Worm (Caenorhabditis elegans) whole organism, L1 larva: ENCODE data around the gene mob-1.

Experiments
- C04F5.9 ChIP-seq: sonication (generic microtip); optimal IDR thresholded peaks from 2 replicates; lab custom pipeline; 2016; ENCODE audit warnings: missing genetic modification characterization, missing compliant biosample characterization
- C16A3.4 ChIP-seq: fragments of 150-350 bp; optimal IDR thresholded peaks from 2 replicates; lab custom pipeline; 2014; ENCODE audit warnings: missing biosample characterization, missing genetic modification characterization
- C34B4.2 ChIP-seq: sonication (generic microtip); optimal IDR thresholded peaks from 2 replicates; lab custom pipeline; 2017; ENCODE audit warnings: mild to moderate bottlenecking, missing genetic modification characterization, missing compliant biosample characterization
- F16B12.6 ChIP-seq: fragments of 150-350 bp; optimal IDR thresholded peaks from 2 replicates; lab custom pipeline; 2014; ENCODE audit warnings: missing biosample characterization, missing genetic modification characterization
- aha-1 ChIP-seq: fragments of 150-350 bp; optimal IDR thresholded peaks from 2 replicates; lab custom pipeline; 2014; ENCODE audit warnings: missing biosample characterization, missing genetic modification characterization
- alr-1 ChIP-seq: fragments of 200-800 bp; sonication (Bioruptor generic); optimal IDR thresholded peaks from 2 replicates; lab custom pipeline; 2018; ENCODE audit warnings: borderline replicate concordance, mild to moderate bottlenecking, missing genetic modification characterization, missing compliant biosample characterization
- aly-2 ChIP-seq: fragments of 150-350 bp; optimal IDR thresholded peaks from 2 replicates; lab custom pipeline; 2014; ENCODE audit warnings: missing biosample characterization, missing genetic modification characterization
- ama-1 ChIP-seq: fragments of 150-350 bp; optimal IDR thresholded peaks from 2 replicates; lab custom pipeline; 2014
- blmp-1 ChIP-seq: fragments of 150-350 bp; optimal IDR thresholded peaks from 2 replicates; lab custom pipeline; 2014; ENCODE audit warnings: missing biosample characterization, missing genetic modification characterization
- ceh-63 ChIP-seq: fragments of 200-800 bp; sonication (Bioruptor generic); optimal IDR thresholded peaks from 2 replicates; lab custom pipeline; 2018; ENCODE audit warnings: mild to moderate bottlenecking, missing genetic modification characterization, missing compliant biosample characterization
- ceh-82 ChIP-seq, 3 experiments: fragments of 150-350 bp in 1 of 3; sonication (generic microtip) in 2 of 3; optimal IDR thresholded peaks; 2 replicates each; lab custom pipeline; 2014 to 2017; ENCODE audit warnings: missing biosample characterization in 3 of 3, missing genetic modification characterization in 3 of 3
- ceh-88 ChIP-seq: fragments of 200-800 bp; sonication (Bioruptor generic); IDR thresholded peaks from 2 replicates; pipeline ENCODE4 v1.3.6; 2022; ENCODE audit warnings: missing genetic modification characterization, missing compliant biosample characterization
- dpl-1 ChIP-seq, 3 experiments: fragments of 150-350 bp in 2 of 3; sonication (generic microtip) in 1 of 3; optimal IDR thresholded peaks; 2 replicates each; lab custom pipeline; 2014 to 2017; ENCODE audit warnings: missing biosample characterization in 3 of 3, missing genetic modification characterization in 3 of 3, missing genetic modification reagents in 3 of 3
- dsc-1 ChIP-seq: sonication (generic microtip); optimal IDR thresholded peaks from 2 replicates; lab custom pipeline; 2016; ENCODE audit warnings: mild to moderate bottlenecking, missing genetic modification characterization, missing compliant biosample characterization
- efl-3 ChIP-seq: fragments of 200-800 bp; sonication (Bioruptor generic); optimal IDR thresholded peaks from 2 replicates; lab custom pipeline; 2018; ENCODE audit warnings: mild to moderate bottlenecking, missing genetic modification characterization, missing compliant biosample characterization
- egl-27 ChIP-seq, 2 experiments: fragments of 150-350 bp in 1 of 2; sonication (generic microtip); optimal IDR thresholded peaks; 3 replicates each; lab custom pipeline; 2017 to 2018; ENCODE audit warnings: missing biosample characterization in 2 of 2, missing genetic modification characterization in 2 of 2, missing genetic modification reagents in 2 of 2
- elt-2 ChIP-seq: sonication (generic microtip); optimal IDR thresholded peaks from 2 replicates; lab custom pipeline; 2016; ENCODE audit warnings: missing genetic modification characterization, mild to moderate bottlenecking, inconsistent platforms, missing compliant biosample characterization, missing genetic modification reagents
- elt-3 ChIP-seq, 6 experiments: fragments of 150-350 bp in 1 of 6; sonication (generic microtip); optimal IDR thresholded peaks; 2 replicates each; lab custom pipeline; 2017 to 2018; ENCODE audit warnings: missing biosample characterization in 6 of 6, missing genetic modification characterization in 6 of 6, inconsistent platforms in 1 of 6
- fkh-4 ChIP-seq: sonication (generic microtip); optimal IDR thresholded peaks from 2 replicates; lab custom pipeline; 2016; ENCODE audit warnings: missing compliant biosample characterization, missing genetic modification characterization, borderline replicate concordance
- fos-1 ChIP-seq: fragments of 150-350 bp; optimal IDR thresholded peaks from 2 replicates; lab custom pipeline; 2014; ENCODE audit warnings: missing biosample characterization, missing genetic modification characterization
- grh-1 ChIP-seq: fragments of 200-800 bp; sonication (Bioruptor generic); IDR thresholded peaks from 2 replicates; pipeline ENCODE4 v1.3.6; 2022; ENCODE audit warnings: missing genetic modification reagents, missing genetic modification characterization, missing compliant biosample characterization
- hlh-17 ChIP-seq: fragments of 200-800 bp; sonication (Bioruptor generic); optimal IDR thresholded peaks from 2 replicates; lab custom pipeline; 2018; ENCODE audit warnings: missing genetic modification characterization, mild to moderate bottlenecking, missing compliant biosample characterization, moderate library complexity, borderline replicate concordance
- hpl-2 ChIP-seq: fragments of 150-350 bp; optimal IDR thresholded peaks from 2 replicates; lab custom pipeline; 2014; ENCODE audit warnings: missing biosample characterization, missing genetic modification reagents, missing genetic modification characterization
- isw-1 ChIP-seq: fragments of 200-800 bp; sonication (Bioruptor generic); IDR thresholded peaks from 2 replicates; pipeline ENCODE4 v1.3.6; 2022; ENCODE audit warnings: missing genetic modification characterization, missing compliant biosample characterization
- jun-1 ChIP-seq: fragments of 150-350 bp; optimal IDR thresholded peaks from 2 replicates; lab custom pipeline; 2014; ENCODE audit warnings: missing biosample characterization, missing genetic modification reagents, missing genetic modification characterization
- lir-3 ChIP-seq: sonication (generic microtip); optimal IDR thresholded peaks from 2 replicates; lab custom pipeline; 2016; ENCODE audit warnings: mild to moderate bottlenecking, missing genetic modification characterization, moderate library complexity, missing compliant biosample characterization; ENCODE audit not compliant: poor library complexity
- lsy-2 ChIP-seq, 2 experiments: fragments of 150-350 bp; optimal IDR thresholded peaks; 2 replicates each; lab custom pipeline; 2014; ENCODE audit warnings: missing biosample characterization in 2 of 2, missing genetic modification characterization in 2 of 2
- mdl-1 ChIP-seq, 2 experiments: fragments of 150-350 bp; optimal IDR thresholded peaks; 2 replicates each; lab custom pipeline; 2014 to 2017; ENCODE audit warnings: missing biosample characterization in 2 of 2, missing genetic modification characterization in 2 of 2, inconsistent platforms in 1 of 2
- mef-2 ChIP-seq: fragments of 150-350 bp; optimal IDR thresholded peaks from 2 replicates; lab custom pipeline; 2014; ENCODE audit warnings: missing biosample characterization, missing genetic modification characterization
- mep-1 ChIP-seq: fragments of 150-350 bp; optimal IDR thresholded peaks from 2 replicates; lab custom pipeline; 2014; ENCODE audit warnings: missing biosample characterization, missing genetic modification characterization
- nhr-12 ChIP-seq: sonication (generic microtip); optimal IDR thresholded peaks from 2 replicates; lab custom pipeline; 2017; ENCODE audit warnings: missing biosample characterization, missing genetic modification characterization
- nhr-47 ChIP-seq: sonication (generic microtip); optimal IDR thresholded peaks from 2 replicates; lab custom pipeline; 2016; ENCODE audit warnings: mild to moderate bottlenecking, missing genetic modification characterization, moderate library complexity, missing compliant biosample characterization
- nhr-76 ChIP-seq: sonication (generic microtip); optimal IDR thresholded peaks from 2 replicates; lab custom pipeline; 2017; ENCODE audit warnings: missing biosample characterization, missing genetic modification characterization
- nhr-84 ChIP-seq: sonication (generic microtip); optimal IDR thresholded peaks from 2 replicates; lab custom pipeline; 2017; ENCODE audit warnings: missing biosample characterization, missing genetic modification characterization
- nhr-90 ChIP-seq: sonication (generic microtip); optimal IDR thresholded peaks from 2 replicates; lab custom pipeline; 2016; ENCODE audit warnings: mild to moderate bottlenecking, missing genetic modification characterization, missing compliant biosample characterization; ENCODE audit not compliant: poor library complexity
- pag-3 ChIP-seq: sonication (generic microtip); optimal IDR thresholded peaks from 2 replicates; lab custom pipeline; 2017; ENCODE audit warnings: missing genetic modification characterization, mild to moderate bottlenecking, missing compliant biosample characterization, antibody characterized with exemption, borderline replicate concordance; ENCODE audit not compliant: insufficient read depth
- pax-3 ChIP-seq: fragments of 200-800 bp; sonication (Bioruptor generic); optimal IDR thresholded peaks from 2 replicates; lab custom pipeline; 2018; ENCODE audit warnings: mild to moderate bottlenecking, missing genetic modification characterization, moderate library complexity, missing compliant biosample characterization
- pqm-1 ChIP-seq: sonication (generic microtip); optimal IDR thresholded peaks from 3 replicates; lab custom pipeline; 2017; ENCODE audit warnings: missing biosample characterization, missing genetic modification characterization
- rnt-1 ChIP-seq: sonication (generic microtip); optimal IDR thresholded peaks from 2 replicates; lab custom pipeline; 2016; ENCODE audit warnings: mild to moderate bottlenecking, missing genetic modification characterization, moderate library complexity, missing compliant biosample characterization
- skn-1 ChIP-seq: fragments of 150-350 bp; optimal IDR thresholded peaks from 2 replicates; lab custom pipeline; 2014; ENCODE audit warnings: missing biosample characterization, missing genetic modification characterization
- snu-23 ChIP-seq: sonication (generic microtip); optimal IDR thresholded peaks from 2 replicates; lab custom pipeline; 2016; ENCODE audit warnings: missing genetic modification characterization, missing compliant biosample characterization
- sox-4 ChIP-seq: sonication (generic microtip); optimal IDR thresholded peaks from 2 replicates; lab custom pipeline; 2016; ENCODE audit warnings: missing genetic modification characterization, missing compliant biosample characterization
- sptf-1 ChIP-seq: fragments of 150-350 bp; optimal IDR thresholded peaks from 2 replicates; lab custom pipeline; 2014; ENCODE audit warnings: missing biosample characterization, missing genetic modification characterization
- sup-37 ChIP-seq: fragments of 200-800 bp; sonication (Bioruptor generic); optimal IDR thresholded peaks from 2 replicates; lab custom pipeline; 2018; ENCODE audit warnings: mild to moderate bottlenecking, missing genetic modification characterization, missing compliant biosample characterization
- swsn-7 ChIP-seq: sonication (generic microtip); optimal IDR thresholded peaks from 2 replicates; lab custom pipeline; 2016; ENCODE audit warnings: missing genetic modification characterization, missing compliant biosample characterization
- unc-130 ChIP-seq: fragments of 150-350 bp; optimal IDR thresholded peaks from 2 replicates; lab custom pipeline; 2017; ENCODE audit warnings: missing biosample characterization, missing genetic modification characterization, inconsistent platforms
- unc-30 ChIP-seq: sonication (generic microtip); optimal IDR thresholded peaks from 2 replicates; lab custom pipeline; 2017; ENCODE audit warnings: missing biosample characterization, missing genetic modification characterization
- unc-62 ChIP-seq: fragments of 150-350 bp; optimal IDR thresholded peaks from 2 replicates; lab custom pipeline; 2014; ENCODE audit warnings: missing biosample characterization, missing genetic modification reagents, missing genetic modification characterization
- unc-86 ChIP-seq: sonication (generic microtip); optimal IDR thresholded peaks from 2 replicates; lab custom pipeline; 2016; ENCODE audit warnings: missing genetic modification characterization, missing compliant biosample characterization
- xbp-1 ChIP-seq: sonication (generic microtip); optimal IDR thresholded peaks from 2 replicates; lab custom pipeline; 2016; ENCODE audit warnings: missing genetic modification characterization, missing compliant biosample characterization
- zag-1 ChIP-seq: fragments of 150-350 bp; optimal IDR thresholded peaks from 2 replicates; lab custom pipeline; 2014; ENCODE audit warnings: missing biosample characterization, missing genetic modification characterization
- zip-4 ChIP-seq: fragments of 200-800 bp; sonication (Bioruptor generic); optimal IDR thresholded peaks from 2 replicates; lab custom pipeline; 2018; ENCODE audit warnings: mild to moderate bottlenecking, missing genetic modification characterization, moderate library complexity, missing compliant biosample characterization
- ztf-11 ChIP-seq, 2 experiments: sonication (generic microtip); optimal IDR thresholded peaks; 2 replicates each; lab custom pipeline; 2016 to 2017; ENCODE audit warnings: missing genetic modification characterization in 2 of 2, missing biosample characterization in 1 of 2, missing compliant biosample characterization in 1 of 2

Gene mob-1

DNA sequence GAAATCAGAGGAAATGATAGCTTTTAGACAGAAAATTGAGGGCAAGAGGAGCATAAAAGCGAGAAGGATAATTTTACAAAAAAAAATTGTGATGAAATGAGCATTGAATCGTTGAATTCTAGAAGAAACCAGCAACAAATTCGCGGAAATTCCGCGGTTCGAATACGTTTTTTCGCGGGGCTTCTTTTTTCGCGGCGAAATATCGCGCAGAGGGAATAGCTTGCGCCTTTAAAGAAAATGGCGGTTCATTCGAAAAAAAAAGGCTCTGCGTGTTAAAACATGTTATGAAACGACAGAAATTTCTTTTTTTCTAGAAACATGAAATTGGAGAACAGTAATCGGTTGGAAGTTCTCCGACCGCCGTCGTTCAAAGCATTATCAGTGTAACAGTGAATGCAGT lies 37.9 kb upstream of the mob-1 start:
- TF ChIP-seq mef-2 (tag; lab: Kevin White, UChicago) = no peak
- peak; percentile 44 to 80 for TF ChIP-seq lsy-2 (tag; optimal IDR thresholded peaks at IDR 0.05; lab: Kevin White, UChicago)
- peak; percentile 44 for TF ChIP-seq nhr-47
- TF ChIP-seq rnt-1 = peak; percentile 59
- no peak for TF ChIP-seq pqm-1 (tag; lab: Kevin White, UChicago)
- peak; percentile 35 for TF ChIP-seq mep-1
- peak; percentile 23 for TF ChIP-seq dsc-1 (tag; lab: Kevin White, UChicago)
- TF ChIP-seq unc-30 = no peak
- no peak for TF ChIP-seq pag-3
- TF ChIP-seq aha-1 = no peak
- TF ChIP-seq ceh-82 (tag; optimal IDR thresholded peaks at IDR 0.05; lab: Kevin White, UChicago) = peak; percentile 10 to 85 (median 34)
- no peak for TF ChIP-seq egl-27 (tag; optimal IDR thresholded peaks at IDR 0.05; lab: Kevin White, UChicago)
- TF ChIP-seq hlh-17 (GFP tag; lab: Kevin White, UChicago) = no peak
- TF ChIP-seq pax-3 (tag; lab: Kevin White, UChicago) = peak; percentile 38
- TF ChIP-seq unc-130 (tag; lab: Kevin White, UChicago) = no peak
- TF ChIP-seq elt-3 (tag; optimal IDR thresholded peaks at IDR 0.05; lab: Kevin White, UChicago) = peak in 1 of 6 experiments; percentile 36
- TF ChIP-seq fkh-4 (tag; lab: Kevin White, UChicago) = no peak
- peak; percentile 21; the same call in 1 of the 2 replicates for TF ChIP-seq ceh-88
- no peak for TF ChIP-seq elt-2 (tag; lab: Kevin White, UChicago)
- no peak for TF ChIP-seq ama-1 (lab: Kevin White, UChicago)
- no peak for TF ChIP-seq hpl-2
- TF ChIP-seq zip-4 (GFP tag; lab: Kevin White, UChicago) = no peak
- peak; percentile 52 for TF ChIP-seq xbp-1
- TF ChIP-seq nhr-76 (tag; lab: Kevin White, UChicago) = no peak
- TF ChIP-seq mdl-1 (tag; optimal IDR thresholded peaks at IDR 0.05; lab: Kevin White, UChicago) = peak in 1 of 2 experiments; percentile 29
- peak; percentile 55 for TF ChIP-seq swsn-7 (tag; lab: Kevin White, UChicago)
- TF ChIP-seq dpl-1 (GFP tag; optimal IDR thresholded peaks at IDR 0.05; lab: Kevin White, UChicago) = peak; percentile 87 to 93 (median 89)
- no peak for TF ChIP-seq zag-1 (tag; lab: Kevin White, UChicago)
- peak; percentile 3 for TF ChIP-seq F16B12.6 (tag; lab: Kevin White, UChicago)
- no peak for TF ChIP-seq nhr-84 (tag; lab: Kevin White, UChicago)
- TF ChIP-seq sptf-1 (tag; lab: Kevin White, UChicago) = no peak
- no peak for TF ChIP-seq ztf-11 (tag; optimal IDR thresholded peaks at IDR 0.05; lab: Kevin White, UChicago)
- TF ChIP-seq lir-3 (tag; lab: Kevin White, UChicago) = no peak
- TF ChIP-seq fos-1 (tag; lab: Kevin White, UChicago) = peak; percentile 10
- peak; percentile 15 for TF ChIP-seq unc-86 (tag; lab: Kevin White, UChicago)
- no peak for TF ChIP-seq grh-1 (GFP tag; lab: Robert Waterston, UW)
- TF ChIP-seq blmp-1 (tag; lab: Kevin White, UChicago) = peak; percentile 17
- no peak for TF ChIP-seq nhr-12
- TF ChIP-seq C16A3.4 = peak; percentile 49
- TF ChIP-seq unc-62 (GFP tag; lab: Kevin White, UChicago) = no peak
- no peak for TF ChIP-seq nhr-90
- no peak for TF ChIP-seq aly-2
- no peak for TF ChIP-seq C04F5.9 (tag; lab: Kevin White, UChicago)
- TF ChIP-seq sup-37 = no peak
- no peak for TF ChIP-seq alr-1
- TF ChIP-seq jun-1 (tag; lab: Kevin White, UChicago) = no peak
- peak; percentile 46; the same call in 1 of the 2 replicates for TF ChIP-seq isw-1 (GFP tag; lab: Robert Waterston, UW)
- peak; percentile 51 for TF ChIP-seq skn-1 (tag; lab: Kevin White, UChicago)
- TF ChIP-seq sox-4 (tag; lab: Kevin White, UChicago) = no peak
- TF ChIP-seq C34B4.2 (tag; lab: Kevin White, UChicago) = no peak
- TF ChIP-seq ceh-63 (GFP tag; lab: Kevin White, UChicago) = no peak
- TF ChIP-seq efl-3 = no peak
- peak; percentile 57 for TF ChIP-seq snu-23 (GFP tag; lab: Kevin White, UChicago)
